Fruit fly (Drosophila melanogaster): ENCODE measurements around the gene CG1662.
A peak's percentile ranks its signal among the peaks of the same experiment; 100 is the strongest.

CG1662 gene

dm6 chrX:13384583-13385342, 2.6 kb upstream of the CG1662 start, which contains the start of the genes Rbp1-like and Tim9a (continued):
- TF ChIP-seq CG2199 (GFP tag; IDR thresholded peaks at IDR 0.05) = no peak
- no peak for TF ChIP-seq corto (GFP tag; optimal IDR thresholded peaks at IDR 0.05)
- no peak for TF ChIP-seq br (optimal IDR thresholded peaks at IDR 0.05)
- 0 out of 2 replicates have a peak, but pooled peaks have one; percentile 12 for TF ChIP-seq ranshi (GFP tag; IDR thresholded peaks at IDR 0.05)
- peak; percentile 47 for TF ChIP-seq Dp (GFP tag; optimal IDR thresholded peaks at IDR 0.05)
- TF ChIP-seq CG34224 (GFP tag; IDR thresholded peaks at IDR 0.05; ENCODE audit: partially characterized antibody) = peak; percentile 65
- TF ChIP-seq CG3995 (GFP tag; optimal IDR thresholded peaks at IDR 0.05) = peak; percentile 74
- TF ChIP-seq Med (GFP tag) = peak; percentile 79
- TF ChIP-seq salm (tag; optimal IDR thresholded peaks at IDR 0.05) = no peak
- TF ChIP-seq bcd (GFP tag; optimal IDR thresholded peaks at IDR 0.05) = peak; percentile 35
- TF ChIP-seq crc (GFP tag; optimal IDR thresholded peaks at IDR 0.05) = no peak
- TF ChIP-seq ac (GFP tag; optimal IDR thresholded peaks at IDR 0.05) = no peak
- TF ChIP-seq Bgb (GFP tag; IDR thresholded peaks at IDR 0.05; ENCODE audit: partially characterized antibody) = peak; percentile 58; the same call in 1 of the 2 replicates
- peak; percentile 30 for TF ChIP-seq Xbp1 (GFP tag; optimal IDR thresholded peaks at IDR 0.05)
- TF ChIP-seq CG7271 (tag; optimal IDR thresholded peaks at IDR 0.05) = peak; percentile 36
- peak; percentile 79 for TF ChIP-seq knrl (GFP tag; IDR thresholded peaks at IDR 0.05; ENCODE audit: partially characterized antibody)
- peak; percentile 46 for TF ChIP-seq CG8924 (tag; optimal IDR thresholded peaks at IDR 0.05)
- TF ChIP-seq PHDP (tag; optimal IDR thresholded peaks at IDR 0.05) = peak; percentile 3
- TF ChIP-seq CG10654 (GFP tag; optimal IDR thresholded peaks at IDR 0.05) = peak; percentile 7
- TF ChIP-seq HmgZ (tag; optimal IDR thresholded peaks at IDR 0.05) = peak; percentile 13
- TF ChIP-seq CG1602 (GFP tag; optimal IDR thresholded peaks at IDR 0.05) = peak; percentile 16
- peak; percentile 81 for TF ChIP-seq CG2116 (GFP tag; optimal IDR thresholded peaks at IDR 0.05)
- TF ChIP-seq Sox102F (GFP tag; optimal IDR thresholded peaks at IDR 0.05) = no peak
- TF ChIP-seq CkIIα-i1 (GFP tag; IDR thresholded peaks at IDR 0.05) = no peak
- TF ChIP-seq nom (GFP tag; optimal IDR thresholded peaks at IDR 0.05) = peak; percentile 14
- TF ChIP-seq CG33557 (GFP tag; optimal IDR thresholded peaks at IDR 0.05) = peak; percentile 17
- no peak for TF ChIP-seq run (tag; optimal IDR thresholded peaks at IDR 0.05)
- TF ChIP-seq CG11456 (GFP tag; IDR thresholded peaks at IDR 0.05) = no peak
- TF ChIP-seq gsb (GFP tag; IDR thresholded peaks at IDR 0.05) = no peak
- TF ChIP-seq CG18262 (tag; optimal IDR thresholded peaks at IDR 0.05) = peak; percentile 32
- no peak for TF ChIP-seq CG4404 (GFP tag; IDR thresholded peaks at IDR 0.05)
- TF ChIP-seq otp (GFP tag; IDR thresholded peaks at IDR 0.05) = no peak
- TF ChIP-seq Nf-YC (tag; optimal IDR thresholded peaks at IDR 0.05) = peak; percentile 82
- TF ChIP-seq Jarid2 (GFP tag; optimal IDR thresholded peaks at IDR 0.05) = no peak
- peak; percentile 55 for TF ChIP-seq CG2678 (tag; optimal IDR thresholded peaks at IDR 0.05)
- peak; percentile 73 for TF ChIP-seq YL-1 (GFP tag; optimal IDR thresholded peaks at IDR 0.05)
- peak; percentile 28 for TF ChIP-seq CG15601 (tag; optimal IDR thresholded peaks at IDR 0.05)
- no peak for TF ChIP-seq Awh (GFP tag; IDR thresholded peaks at IDR 0.05)
- TF ChIP-seq CG12155 (GFP tag; optimal IDR thresholded peaks at IDR 0.05) = peak; percentile 54
- peak; percentile 56 for TF ChIP-seq Rfx (GFP tag; IDR thresholded peaks at IDR 0.05)
- TF ChIP-seq Ada2b (GFP tag; IDR thresholded peaks at IDR 0.05) = no peak
- no peak for TF ChIP-seq CG18619 (GFP tag; optimal IDR thresholded peaks at IDR 0.05)
- TF ChIP-seq CG17359 (tag; optimal IDR thresholded peaks at IDR 0.05) = no peak
- TF ChIP-seq CG4424 (GFP tag; optimal IDR thresholded peaks at IDR 0.05) = peak; percentile 39
- no peak for TF ChIP-seq dimm (GFP tag; IDR thresholded peaks at IDR 0.05)
- no peak for TF ChIP-seq CG14667 (GFP tag; IDR thresholded peaks at IDR 0.05)
- TF ChIP-seq CG16813 (GFP tag; IDR thresholded peaks at IDR 0.05; ENCODE audit: partially characterized antibody) = peak; percentile 81
- no peak for TF ChIP-seq CG10321 (GFP tag; IDR thresholded peaks at IDR 0.05)
- peak; percentile 76 for TF ChIP-seq inv (GFP tag; IDR thresholded peaks at IDR 0.05; ENCODE audit: partially characterized antibody)

All from whole organism, embryonic.